Worm (Caenorhabditis elegans) whole organism, mixed stage, embryonic: ENCODE measurements around the gene F28G4.3.

Experiments used
- ham-2 ChIP-seq: fragments of 200-800 bp; sonication (Bioruptor generic); optimal IDR thresholded peaks from 2 replicates; lab custom pipeline; 2018; ENCODE audit warnings: mild to moderate bottlenecking, missing genetic modification characterization, missing compliant biosample characterization
- unc-62 ChIP-seq: fragments of 150-350 bp; optimal IDR thresholded peaks from 2 replicates; lab custom pipeline; 2014; ENCODE audit warnings: missing biosample characterization, missing genetic modification reagents, missing genetic modification characterization
- ztf-11 ChIP-seq: fragments of 150-350 bp; optimal IDR thresholded peaks from 2 replicates; lab custom pipeline; 2014; ENCODE audit warnings: missing biosample characterization, missing genetic modification characterization

DNA sequence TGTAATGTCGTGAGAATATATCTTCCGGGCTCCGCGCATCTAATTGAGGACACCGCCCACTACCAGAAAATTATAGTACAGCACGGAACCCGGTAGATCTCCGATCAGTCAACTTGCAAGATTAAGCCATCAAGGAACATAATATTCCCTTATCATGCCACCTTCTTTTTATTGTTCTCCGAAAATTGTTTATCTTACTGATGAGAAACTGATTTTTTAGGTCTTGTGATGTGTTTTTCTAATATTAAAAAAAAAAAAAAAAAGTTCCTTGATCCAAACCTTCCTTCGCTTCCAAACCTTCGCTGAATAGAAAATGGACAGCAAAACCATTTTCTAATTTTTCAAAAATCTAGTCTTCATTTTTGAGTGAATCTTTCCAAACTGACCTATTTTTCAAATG is 41.3 kb upstream of the F28G4.3 start, which contains the start of gene F57G8.7:
- TF ChIP-seq ham-2: no peak
- TF ChIP-seq unc-62 (GFP tag; lab: Kevin White, UChicago): no peak
- no peak for TF ChIP-seq ztf-11
